Worm (Caenorhabditis elegans) whole organism, L1 larva: Measurements from ENCODE around the gene sulp-3.

Source experiments
- C04F5.9 ChIP-seq: sonication (generic microtip); optimal IDR thresholded peaks from 2 replicates; lab custom pipeline; 2016; ENCODE audit warnings: missing genetic modification characterization, missing compliant biosample characterization
- C34B4.2 ChIP-seq: sonication (generic microtip); optimal IDR thresholded peaks from 2 replicates; lab custom pipeline; 2017; ENCODE audit warnings: mild to moderate bottlenecking, missing genetic modification characterization, missing compliant biosample characterization
- F16B12.6 ChIP-seq: fragments of 150-350 bp; optimal IDR thresholded peaks from 2 replicates; lab custom pipeline; 2014; ENCODE audit warnings: missing biosample characterization, missing genetic modification characterization
- alr-1 ChIP-seq: fragments of 200-800 bp; sonication (Bioruptor generic); optimal IDR thresholded peaks from 2 replicates; lab custom pipeline; 2018; ENCODE audit warnings: borderline replicate concordance, mild to moderate bottlenecking, missing genetic modification characterization, missing compliant biosample characterization
- aly-2 ChIP-seq: fragments of 150-350 bp; optimal IDR thresholded peaks from 2 replicates; lab custom pipeline; 2014; ENCODE audit warnings: missing biosample characterization, missing genetic modification characterization
- ama-1 ChIP-seq: fragments of 150-350 bp; optimal IDR thresholded peaks from 2 replicates; lab custom pipeline; 2014
- blmp-1 ChIP-seq: fragments of 150-350 bp; optimal IDR thresholded peaks from 2 replicates; lab custom pipeline; 2014; ENCODE audit warnings: missing biosample characterization, missing genetic modification characterization
- ceh-8 ChIP-seq: fragments of 200-800 bp; sonication (Bioruptor generic); optimal IDR thresholded peaks from 2 replicates; lab custom pipeline; 2018; ENCODE audit warnings: mild to moderate bottlenecking, missing genetic modification characterization, moderate library complexity, missing compliant biosample characterization
- ceh-88 ChIP-seq: fragments of 200-800 bp; sonication (Bioruptor generic); IDR thresholded peaks from 2 replicates; pipeline ENCODE4 v1.3.6; 2022; ENCODE audit warnings: missing genetic modification characterization, missing compliant biosample characterization
- dsc-1 ChIP-seq: sonication (generic microtip); optimal IDR thresholded peaks from 2 replicates; lab custom pipeline; 2016; ENCODE audit warnings: mild to moderate bottlenecking, missing genetic modification characterization, missing compliant biosample characterization
- efl-3 ChIP-seq: fragments of 200-800 bp; sonication (Bioruptor generic); optimal IDR thresholded peaks from 2 replicates; lab custom pipeline; 2018; ENCODE audit warnings: mild to moderate bottlenecking, missing genetic modification characterization, missing compliant biosample characterization
- egl-27 ChIP-seq, 2 experiments: fragments of 150-350 bp in 1 of 2; sonication (generic microtip); optimal IDR thresholded peaks; 3 replicates each; lab custom pipeline; 2017 to 2018; ENCODE audit warnings: missing biosample characterization in 2 of 2, missing genetic modification characterization in 2 of 2, missing genetic modification reagents in 2 of 2
- elt-2 ChIP-seq: sonication (generic microtip); optimal IDR thresholded peaks from 2 replicates; lab custom pipeline; 2016; ENCODE audit warnings: missing genetic modification characterization, mild to moderate bottlenecking, inconsistent platforms, missing compliant biosample characterization, missing genetic modification reagents
- elt-3 ChIP-seq, 6 experiments: fragments of 150-350 bp in 1 of 6; sonication (generic microtip); optimal IDR thresholded peaks; 2 replicates each; lab custom pipeline; 2017 to 2018; ENCODE audit warnings: missing biosample characterization in 6 of 6, missing genetic modification characterization in 6 of 6, inconsistent platforms in 1 of 6
- fkh-4 ChIP-seq: sonication (generic microtip); optimal IDR thresholded peaks from 2 replicates; lab custom pipeline; 2016; ENCODE audit warnings: missing compliant biosample characterization, missing genetic modification characterization, borderline replicate concordance
- fkh-8 ChIP-seq: sonication (generic microtip); optimal IDR thresholded peaks from 2 replicates; lab custom pipeline; 2016; ENCODE audit warnings: mild to moderate bottlenecking, missing genetic modification characterization, missing compliant biosample characterization
- fos-1 ChIP-seq: fragments of 150-350 bp; optimal IDR thresholded peaks from 2 replicates; lab custom pipeline; 2014; ENCODE audit warnings: missing biosample characterization, missing genetic modification characterization
- grh-1 ChIP-seq: fragments of 200-800 bp; sonication (Bioruptor generic); IDR thresholded peaks from 2 replicates; pipeline ENCODE4 v1.3.6; 2022; ENCODE audit warnings: missing genetic modification reagents, missing genetic modification characterization, missing compliant biosample characterization
- jun-1 ChIP-seq: fragments of 150-350 bp; optimal IDR thresholded peaks from 2 replicates; lab custom pipeline; 2014; ENCODE audit warnings: missing biosample characterization, missing genetic modification reagents, missing genetic modification characterization
- lin-13 ChIP-seq: fragments of 150-350 bp; optimal IDR thresholded peaks from 2 replicates; lab custom pipeline; 2014; ENCODE audit warnings: missing biosample characterization, missing genetic modification reagents, missing genetic modification characterization
- lin-14 ChIP-seq: fragments of 200-800 bp; sonication (Bioruptor generic); optimal IDR thresholded peaks from 2 replicates; lab custom pipeline; 2018; ENCODE audit warnings: mild to moderate bottlenecking, missing genetic modification characterization, moderate library complexity, missing compliant biosample characterization
- lin-35 ChIP-seq, 2 experiments: fragments of 150-350 bp; optimal IDR thresholded peaks; 2 replicates each; lab custom pipeline; 2014; ENCODE audit warnings: missing biosample characterization in 2 of 2, missing genetic modification characterization in 2 of 2, missing genetic modification reagents in 2 of 2
- lin-39 ChIP-seq: fragments of 150-350 bp; optimal IDR thresholded peaks from 2 replicates; lab custom pipeline; 2014; ENCODE audit warnings: missing biosample characterization, missing genetic modification reagents, missing genetic modification characterization
- lir-3 ChIP-seq: sonication (generic microtip); optimal IDR thresholded peaks from 2 replicates; lab custom pipeline; 2016; ENCODE audit warnings: mild to moderate bottlenecking, missing genetic modification characterization, moderate library complexity, missing compliant biosample characterization; ENCODE audit not compliant: poor library complexity
- lsy-2 ChIP-seq, 2 experiments: fragments of 150-350 bp; optimal IDR thresholded peaks; 2 replicates each; lab custom pipeline; 2014; ENCODE audit warnings: missing biosample characterization in 2 of 2, missing genetic modification characterization in 2 of 2
- mdl-1 ChIP-seq, 2 experiments: fragments of 150-350 bp; optimal IDR thresholded peaks; 2 replicates each; lab custom pipeline; 2014 to 2017; ENCODE audit warnings: missing biosample characterization in 2 of 2, missing genetic modification characterization in 2 of 2, inconsistent platforms in 1 of 2
- nhr-12 ChIP-seq: sonication (generic microtip); optimal IDR thresholded peaks from 2 replicates; lab custom pipeline; 2017; ENCODE audit warnings: missing biosample characterization, missing genetic modification characterization
- nhr-20 ChIP-seq: sonication (generic microtip); optimal IDR thresholded peaks from 2 replicates; lab custom pipeline; 2016; ENCODE audit warnings: mild to moderate bottlenecking, missing genetic modification characterization, missing compliant biosample characterization
- nhr-71 ChIP-seq: sonication (generic microtip); optimal IDR thresholded peaks from 2 replicates; lab custom pipeline; 2016; ENCODE audit warnings: mild to moderate bottlenecking, missing genetic modification characterization, moderate library complexity, missing compliant biosample characterization
- nhr-76 ChIP-seq: sonication (generic microtip); optimal IDR thresholded peaks from 2 replicates; lab custom pipeline; 2017; ENCODE audit warnings: missing biosample characterization, missing genetic modification characterization
- nhr-77 ChIP-seq: fragments of 150-350 bp; optimal IDR thresholded peaks from 2 replicates; lab custom pipeline; 2014; ENCODE audit warnings: missing biosample characterization, missing genetic modification characterization
- nhr-85 ChIP-seq: sonication (generic microtip); peaks from one replicate; lab custom pipeline; 2016; ENCODE audit warnings: missing genetic modification characterization, inconsistent platforms, missing compliant biosample characterization
- nhr-90 ChIP-seq: sonication (generic microtip); optimal IDR thresholded peaks from 2 replicates; lab custom pipeline; 2016; ENCODE audit warnings: mild to moderate bottlenecking, missing genetic modification characterization, missing compliant biosample characterization; ENCODE audit not compliant: poor library complexity
- pag-3 ChIP-seq: sonication (generic microtip); optimal IDR thresholded peaks from 2 replicates; lab custom pipeline; 2017; ENCODE audit warnings: missing genetic modification characterization, mild to moderate bottlenecking, missing compliant biosample characterization, antibody characterized with exemption, borderline replicate concordance; ENCODE audit not compliant: insufficient read depth
- pax-3 ChIP-seq: fragments of 200-800 bp; sonication (Bioruptor generic); optimal IDR thresholded peaks from 2 replicates; lab custom pipeline; 2018; ENCODE audit warnings: mild to moderate bottlenecking, missing genetic modification characterization, moderate library complexity, missing compliant biosample characterization
- pqm-1 ChIP-seq: sonication (generic microtip); optimal IDR thresholded peaks from 3 replicates; lab custom pipeline; 2017; ENCODE audit warnings: missing biosample characterization, missing genetic modification characterization
- rnt-1 ChIP-seq: sonication (generic microtip); optimal IDR thresholded peaks from 2 replicates; lab custom pipeline; 2016; ENCODE audit warnings: mild to moderate bottlenecking, missing genetic modification characterization, moderate library complexity, missing compliant biosample characterization
- skn-1 ChIP-seq: fragments of 150-350 bp; optimal IDR thresholded peaks from 2 replicates; lab custom pipeline; 2014; ENCODE audit warnings: missing biosample characterization, missing genetic modification characterization
- snu-23 ChIP-seq: sonication (generic microtip); optimal IDR thresholded peaks from 2 replicates; lab custom pipeline; 2016; ENCODE audit warnings: missing genetic modification characterization, missing compliant biosample characterization
- sox-4 ChIP-seq: sonication (generic microtip); optimal IDR thresholded peaks from 2 replicates; lab custom pipeline; 2016; ENCODE audit warnings: missing genetic modification characterization, missing compliant biosample characterization
- sup-37 ChIP-seq: fragments of 200-800 bp; sonication (Bioruptor generic); optimal IDR thresholded peaks from 2 replicates; lab custom pipeline; 2018; ENCODE audit warnings: mild to moderate bottlenecking, missing genetic modification characterization, missing compliant biosample characterization
- tlp-1 ChIP-seq: fragments of 150-350 bp; optimal IDR thresholded peaks from 2 replicates; lab custom pipeline; 2014; ENCODE audit warnings: missing biosample characterization, missing genetic modification characterization
- unc-130 ChIP-seq: fragments of 150-350 bp; optimal IDR thresholded peaks from 2 replicates; lab custom pipeline; 2017; ENCODE audit warnings: missing biosample characterization, missing genetic modification characterization, inconsistent platforms
- unc-62 ChIP-seq: fragments of 150-350 bp; optimal IDR thresholded peaks from 2 replicates; lab custom pipeline; 2014; ENCODE audit warnings: missing biosample characterization, missing genetic modification reagents, missing genetic modification characterization
- unc-98 ChIP-seq: fragments of 200-800 bp; sonication (Bioruptor generic); IDR thresholded peaks from 2 replicates; pipeline ENCODE4 v1.3.6; 2022; ENCODE audit warnings: missing genetic modification characterization, missing compliant biosample characterization
- vab-15 ChIP-seq: sonication (generic microtip); optimal IDR thresholded peaks from 2 replicates; lab custom pipeline; 2017; ENCODE audit warnings: missing genotype, mild to moderate bottlenecking, missing genetic modification characterization, missing compliant biosample characterization
- xbp-1 ChIP-seq: sonication (generic microtip); optimal IDR thresholded peaks from 2 replicates; lab custom pipeline; 2016; ENCODE audit warnings: missing genetic modification characterization, missing compliant biosample characterization
- ztf-4 ChIP-seq: fragments of 150-350 bp; optimal IDR thresholded peaks from 2 replicates; lab custom pipeline; 2014; ENCODE audit warnings: missing biosample characterization, missing genetic modification characterization

The sulp-3 gene

ce11 chrX:8422020-8422419, 13.9 kb upstream of the sulp-3 start, which contains the start of gene tag-123 (continued):
- TF ChIP-seq jun-1 (tag; lab: Kevin White, UChicago): no peak
- peak; percentile 70 for TF ChIP-seq nhr-71 (tag; lab: Kevin White, UChicago)
- peak; percentile 45 for TF ChIP-seq nhr-90 (tag; lab: Kevin White, UChicago)
- TF ChIP-seq egl-27 (tag; optimal IDR thresholded peaks at IDR 0.05; lab: Kevin White, UChicago): no peak
- no peak for TF ChIP-seq ceh-88 (GFP tag; lab: Robert Waterston, UW)
- peak; percentile 45 to 77 for TF ChIP-seq lsy-2 (tag; optimal IDR thresholded peaks at IDR 0.05; lab: Kevin White, UChicago)
- no peak for TF ChIP-seq F16B12.6
- peak; percentile 37 for TF ChIP-seq lin-13 (GFP tag; lab: Kevin White, UChicago)
- TF ChIP-seq sox-4: no peak
- TF ChIP-seq pag-3: no peak
- TF ChIP-seq xbp-1: peak; percentile 69
- no peak for TF ChIP-seq fkh-4 (tag; lab: Kevin White, UChicago)
- no peak for TF ChIP-seq unc-62 (GFP tag; lab: Kevin White, UChicago)
- TF ChIP-seq grh-1 (GFP tag; lab: Robert Waterston, UW): no peak
- no peak for TF ChIP-seq vab-15 (tag; lab: Kevin White, UChicago)
- no peak for TF ChIP-seq sup-37 (GFP tag; lab: Kevin White, UChicago)
- no peak for TF ChIP-seq skn-1 (tag; lab: Kevin White, UChicago)
- TF ChIP-seq C34B4.2 (tag; lab: Kevin White, UChicago): no peak
- TF ChIP-seq lin-39 (tag; lab: Kevin White, UChicago): no peak
- peak in 1 of 6 experiments; percentile 16 for TF ChIP-seq elt-3 (tag; optimal IDR thresholded peaks at IDR 0.05; lab: Kevin White, UChicago)
- no peak for TF ChIP-seq C04F5.9 (tag; lab: Kevin White, UChicago)
- no peak for TF ChIP-seq nhr-76 (tag; lab: Kevin White, UChicago)
- TF ChIP-seq dsc-1: peak; percentile 17
- peak; percentile 48 to 72 for TF ChIP-seq lin-35 (GFP tag; optimal IDR thresholded peaks at IDR 0.05; lab: Kevin White, UChicago)
- TF ChIP-seq snu-23 (GFP tag; lab: Kevin White, UChicago): peak; percentile 70
- no peak for TF ChIP-seq pqm-1 (tag; lab: Kevin White, UChicago)
- no peak for TF ChIP-seq pax-3 (tag; lab: Kevin White, UChicago)
- no peak for TF ChIP-seq nhr-12 (tag; lab: Kevin White, UChicago)
- peak; percentile 74 for TF ChIP-seq nhr-85 (tag; lab: Kevin White, UChicago)
- TF ChIP-seq ama-1 (lab: Kevin White, UChicago): no peak
- TF ChIP-seq efl-3 (GFP tag; lab: Kevin White, UChicago): no peak
- TF ChIP-seq fkh-8 (tag; lab: Kevin White, UChicago): peak; percentile 28
- no peak for TF ChIP-seq unc-98 (GFP tag; lab: Robert Waterston, UW)

- TF ChIP-seq alr-1 (tag; lab: Kevin White, UChicago): peak; percentile 77
- TF ChIP-seq F16B12.6: no peak
Observed at ce11 chrX:8421594-8421993, 13.4 kb upstream of the sulp-3 start.

- TF ChIP-seq nhr-85 (tag; lab: Kevin White, UChicago) (peak; percentile 62), lir-3 (tag; lab: Kevin White, UChicago) (peak; percentile 17), nhr-71 (tag; lab: Kevin White, UChicago) (peak; percentile 2), mdl-1 (tag; optimal IDR thresholded peaks at IDR 0.05; lab: Kevin White, UChicago) (no peak), rnt-1 (tag; lab: Kevin White, UChicago) (peak; percentile 7), ztf-4 (tag; lab: Kevin White, UChicago) (no peak), unc-130 (tag; lab: Kevin White, UChicago) (no peak), efl-3 (GFP tag; lab: Kevin White, UChicago) (no peak), alr-1 (tag; lab: Kevin White, UChicago) (no peak), ceh-8 (GFP tag; lab: Kevin White, UChicago) (no peak), lin-35 (GFP tag; optimal IDR thresholded peaks at IDR 0.05; lab: Kevin White, UChicago) (peak in 1 of 2 experiments; percentile 26), elt-2 (tag; lab: Kevin White, UChicago) (no peak), fos-1 (tag; lab: Kevin White, UChicago) (no peak), unc-98 (GFP tag; lab: Robert Waterston, UW) (no peak), tlp-1 (no peak), nhr-20 (tag; lab: Kevin White, UChicago) (peak; percentile 10), C34B4.2 (tag; lab: Kevin White, UChicago) (no peak), aly-2 (tag; lab: Kevin White, UChicago) (no peak), lin-14 (GFP tag; lab: Kevin White, UChicago) (no peak), nhr-77 (tag; lab: Kevin White, UChicago) (no peak), lsy-2 (tag; optimal IDR thresholded peaks at IDR 0.05; lab: Kevin White, UChicago) (no peak), elt-3 (tag; optimal IDR thresholded peaks at IDR 0.05; lab: Kevin White, UChicago) (no peak), blmp-1 (tag; lab: Kevin White, UChicago) (no peak)
Observed at ce11 chrX:8419252-8419651, 11.1 kb upstream of the sulp-3 start.
